Fruit fly (Drosophila melanogaster) whole organism: ENCODE results near the gene CG34164.

Experiments
- CG8478 ChIP-seq: fragments of >200 bp; optimal IDR thresholded peaks from 2 replicates; lab custom pipeline; 2018; ENCODE audit warnings: inconsistent platforms
- Dll ChIP-seq: fragments of >200 bp; optimal IDR thresholded peaks from 2 replicates; lab custom pipeline; 2017
- EcR ChIP-seq, 2 experiments: fragments of >200 bp; optimal IDR thresholded peaks; 2 replicates each; lab custom pipeline; 2017; ENCODE audit warnings: missing biosample characterization in 2 of 2, missing genetic modification characterization in 2 of 2, missing genetic modification reagents in 2 of 2
- pan ChIP-seq: fragments of >200 bp; optimal IDR thresholded peaks from 2 replicates; lab custom pipeline; 2017
- psq ChIP-seq: fragments of >200 bp; optimal IDR thresholded peaks from 2 replicates; lab custom pipeline; 2017
- usp ChIP-seq: fragments of >200 bp; optimal IDR thresholded peaks from 2 replicates; lab custom pipeline; 2017; ENCODE audit warnings: missing biosample characterization, missing genetic modification characterization, mixed read lengths

The CG34164 gene

dm6 chr2L:12038177-12038581, 18.0 kb upstream of the CG34164 start, which contains the start of gene Tom70:
Gene Tom70 (minus strand): TSS chr2L:12038511.
- TF ChIP-seq Dll (lab: Kevin White, UChicago) (no peak), psq (no peak), usp (no peak)

- TF ChIP-seq pan (lab: Kevin White, UChicago) (no peak), CG8478 (lab: Kevin White, UChicago) (no peak), psq (no peak), EcR (GFP tag; optimal IDR thresholded peaks at IDR 0.05; lab: Kevin White, UChicago) (no peak), usp (no peak), Dll (lab: Kevin White, UChicago) (no peak)
These were observed 15.6 kb upstream of the CG34164 start, which contains the start of gene CG6766 for dm6 chr2L:12040510-12040909. Gene CG6766 (minus strand): TSS chr2L:12040689.

dm6 chr2L:12044613-12045350, 11.4 kb upstream of the CG34164 start, which contains the start of gene CG6785:
Gene CG6785 (minus strand): TSS chr2L:12045200.
- TF ChIP-seq pan (lab: Kevin White, UChicago) = no peak
- no peak for TF ChIP-seq psq
- TF ChIP-seq usp = no peak
- no peak for TF ChIP-seq CG8478 (lab: Kevin White, UChicago)
- no peak for TF ChIP-seq EcR (GFP tag; optimal IDR thresholded peaks at IDR 0.05; lab: Kevin White, UChicago)
- TF ChIP-seq Dll (lab: Kevin White, UChicago) = no peak

dm6 chr2L:12045578-12045940, 10.6 kb upstream of the CG34164 start:
- peak in 1 of 2 experiments; percentile 42 for TF ChIP-seq EcR (GFP tag; optimal IDR thresholded peaks at IDR 0.05; lab: Kevin White, UChicago)
- no peak for TF ChIP-seq pan (lab: Kevin White, UChicago)
- no peak for TF ChIP-seq Dll (lab: Kevin White, UChicago)
- no peak for TF ChIP-seq usp

- peak in 1 of 2 experiments; percentile 33 for TF ChIP-seq EcR (GFP tag; optimal IDR thresholded peaks at IDR 0.05; lab: Kevin White, UChicago)
- TF ChIP-seq psq = no peak
These were observed 9.9 kb upstream of the CG34164 start, which contains the start of gene CG6770 for dm6 chr2L:12045941-12046855. Gene CG6770 (minus strand): TSS chr2L:12046118.

dm6 chr2L:12046856-12047230, 9.3 kb upstream of the CG34164 start:
- TF ChIP-seq pan (lab: Kevin White, UChicago) (no peak), Dll (lab: Kevin White, UChicago) (no peak), usp (no peak), EcR (GFP tag; optimal IDR thresholded peaks at IDR 0.05; lab: Kevin White, UChicago) (no peak), psq (no peak), CG8478 (lab: Kevin White, UChicago) (no peak)

dm6 chr2L:12048723-12049122, 7.4 kb upstream of the CG34164 start, which contains the start of gene Plzf:
Gene Plzf (minus strand): TSS chr2L:12048918.
- TF ChIP-seq CG8478 (lab: Kevin White, UChicago) = no peak

dm6 chr2L:12049133-12049532, 7.0 kb upstream of the CG34164 start, which contains the start of gene PLCXD:
Gene PLCXD (plus strand): TSS chr2L:12049418.
- TF ChIP-seq Dll (lab: Kevin White, UChicago) (no peak), CG8478 (lab: Kevin White, UChicago) (no peak), usp (no peak), pan (lab: Kevin White, UChicago) (no peak), psq (no peak), EcR (GFP tag; optimal IDR thresholded peaks at IDR 0.05; lab: Kevin White, UChicago) (no peak)

- TF ChIP-seq Dll (lab: Kevin White, UChicago) (no peak), CG8478 (lab: Kevin White, UChicago) (no peak), EcR (GFP tag; optimal IDR thresholded peaks at IDR 0.05; lab: Kevin White, UChicago) (no peak), psq (no peak), pan (lab: Kevin White, UChicago) (no peak), usp (no peak)
These were observed 2.8 kb upstream of the CG34164 start for dm6 chr2L:12053365-12053764.

dm6 chr2L:12063035-12063434, 6.9 kb downstream of the CG34164 start, which contains the start of gene Rab3-GAP:
Gene Rab3-GAP (minus strand): TSS chr2L:12063184.
- no peak for TF ChIP-seq usp
- TF ChIP-seq psq = no peak
- no peak for TF ChIP-seq CG8478 (lab: Kevin White, UChicago)
- no peak for TF ChIP-seq Dll (lab: Kevin White, UChicago)
- no peak for TF ChIP-seq EcR (GFP tag; optimal IDR thresholded peaks at IDR 0.05; lab: Kevin White, UChicago)
- no peak for TF ChIP-seq pan (lab: Kevin White, UChicago)

dm6 chr2L:12065683-12066386, 9.7 kb downstream of the CG34164 start:
- TF ChIP-seq EcR (GFP tag; optimal IDR thresholded peaks at IDR 0.05; lab: Kevin White, UChicago) = no peak
- no peak for TF ChIP-seq usp
- no peak for TF ChIP-seq pan (lab: Kevin White, UChicago)
- no peak for TF ChIP-seq psq
- TF ChIP-seq Dll (lab: Kevin White, UChicago) = no peak
- TF ChIP-seq CG8478 (lab: Kevin White, UChicago) = no peak
